Fruit fly (Drosophila melanogaster) whole organism, prepupa: Measurements from ENCODE around the gene SmD2.

Source experiments
- CG10631 ChIP-seq: fragments of 200-800 bp; sonication (Bioruptor generic); optimal IDR thresholded peaks from 2 replicates; lab custom pipeline; 2016; ENCODE audit warnings: missing biosample characterization, missing genetic modification characterization
- CG11902 ChIP-seq: fragments of 200-800 bp; sonication (Bioruptor generic); optimal IDR thresholded peaks from 3 replicates; lab custom pipeline; 2016; ENCODE audit warnings: missing biosample characterization, missing genetic modification characterization
- CG15336 ChIP-seq: fragments of 200-800 bp; sonication (Bioruptor generic); IDR thresholded peaks from 2 replicates; pipeline ENCODE4 v1.3.6; 2022; ENCODE audit warnings: missing biosample characterization, missing genetic modification characterization
- CG16779 ChIP-seq: fragments of 200-800 bp; sonication (Bioruptor generic); optimal IDR thresholded peaks from 3 replicates; lab custom pipeline; 2017; ENCODE audit warnings: missing biosample characterization, mild to moderate bottlenecking, missing genetic modification characterization
- CG31627 ChIP-seq: fragments of 200-800 bp; sonication (Bioruptor generic); optimal IDR thresholded peaks from 3 replicates; lab custom pipeline; 2016; ENCODE audit warnings: missing biosample characterization, missing genetic modification characterization
- CG32006 ChIP-seq: fragments of 200-800 bp; sonication (Bioruptor generic); optimal IDR thresholded peaks from 3 replicates; lab custom pipeline; 2017; ENCODE audit warnings: missing biosample characterization, mild to moderate bottlenecking, missing genetic modification characterization
- CG3919 ChIP-seq: fragments of 200-800 bp; sonication (Bioruptor generic); optimal IDR thresholded peaks from 3 replicates; lab custom pipeline; 2016; ENCODE audit warnings: missing biosample characterization, missing genetic modification characterization
- CG4318 ChIP-seq: fragments of 200-800 bp; sonication (Bioruptor generic); optimal IDR thresholded peaks from 3 replicates; lab custom pipeline; 2017; ENCODE audit warnings: missing biosample characterization, mild to moderate bottlenecking, missing genetic modification characterization
- CG6163 ChIP-seq: fragments of 200-800 bp; sonication (Bioruptor generic); IDR thresholded peaks from 3 replicates; pipeline ENCODE4 v1.3.6; 2022; ENCODE audit warnings: missing biosample characterization, missing genetic modification characterization
- CG6276 ChIP-seq: fragments of 200-800 bp; sonication (Bioruptor generic); optimal IDR thresholded peaks from 2 replicates; lab custom pipeline; 2017; ENCODE audit warnings: missing biosample characterization, mild to moderate bottlenecking, missing genetic modification characterization
- CG6792 ChIP-seq: fragments of 200-800 bp; sonication (Bioruptor generic); optimal IDR thresholded peaks from 3 replicates; lab custom pipeline; 2016; ENCODE audit warnings: missing biosample characterization, missing genetic modification characterization
- CG6808 ChIP-seq: fragments of 200-800 bp; sonication (Bioruptor generic); optimal IDR thresholded peaks from 3 replicates; lab custom pipeline; 2017; ENCODE audit warnings: missing biosample characterization, missing genetic modification characterization, mild to moderate bottlenecking, moderate library complexity, missing genetic modification reagents
- CG7368 ChIP-seq: fragments of 200-800 bp; sonication (Bioruptor generic); optimal IDR thresholded peaks from 3 replicates; lab custom pipeline; 2016; ENCODE audit warnings: missing biosample characterization, missing genetic modification characterization
- CG8119 ChIP-seq: fragments of 200-800 bp; sonication (Bioruptor generic); IDR thresholded peaks from 3 replicates; pipeline ENCODE4 v1.3.6; 2022; ENCODE audit warnings: missing biosample characterization, missing genetic modification characterization
- CG8319 ChIP-seq: fragments of 200-800 bp; sonication (Bioruptor generic); optimal IDR thresholded peaks from 3 replicates; lab custom pipeline; 2016; ENCODE audit warnings: missing biosample characterization, missing genetic modification characterization
- CG8632 ChIP-seq: fragments of 200-800 bp; sonication (Bioruptor generic); optimal IDR thresholded peaks from 3 replicates; lab custom pipeline; 2016; ENCODE audit warnings: missing biosample characterization, missing genetic modification characterization
- CG9139 ChIP-seq: fragments of 200-800 bp; sonication (Bioruptor generic); optimal IDR thresholded peaks from 3 replicates; lab custom pipeline; 2017; ENCODE audit warnings: missing biosample characterization, mild to moderate bottlenecking, missing genetic modification characterization
- Eip75B ChIP-seq: fragments of 200-800 bp; sonication (Bioruptor generic); optimal IDR thresholded peaks from 3 replicates; lab custom pipeline; 2016; ENCODE audit warnings: missing biosample characterization, missing genetic modification characterization
- Eip78C ChIP-seq: fragments of 200-800 bp; sonication (Bioruptor generic); peaks from one replicate; lab custom pipeline; 2016; ENCODE audit warnings: missing biosample characterization, missing genetic modification characterization
- Eip93F ChIP-seq: fragments of 200-800 bp; sonication (Bioruptor generic); optimal IDR thresholded peaks from 2 replicates; lab custom pipeline; 2016; ENCODE audit warnings: missing biosample characterization, mild to moderate bottlenecking, missing genetic modification characterization
- Ets96B ChIP-seq: fragments of 200-800 bp; optimal IDR thresholded peaks from 2 replicates; lab custom pipeline; 2019; ENCODE audit warnings: missing biosample characterization, mild to moderate bottlenecking, missing genetic modification characterization, moderate library complexity
- Lpt ChIP-seq: fragments of 200-800 bp; sonication (Bioruptor generic); optimal IDR thresholded peaks from 3 replicates; lab custom pipeline; 2016; ENCODE audit warnings: missing biosample characterization, missing genetic modification characterization
- Met ChIP-seq: fragments of 200-800 bp; sonication (Bioruptor generic); optimal IDR thresholded peaks from 3 replicates; lab custom pipeline; 2016; ENCODE audit warnings: missing biosample characterization, missing genetic modification characterization
- OdsH ChIP-seq: fragments of 200-800 bp; sonication (Bioruptor generic); optimal IDR thresholded peaks from 3 replicates; lab custom pipeline; 2016; ENCODE audit warnings: missing biosample characterization, missing genetic modification characterization
- Smox ChIP-seq: fragments of 200-800 bp; sonication (Bioruptor generic); optimal IDR thresholded peaks from 3 replicates; lab custom pipeline; 2016; ENCODE audit warnings: missing biosample characterization, missing genetic modification characterization
- Sox14 ChIP-seq: fragments of 200-800 bp; sonication (Bioruptor generic); optimal IDR thresholded peaks from 3 replicates; lab custom pipeline; 2016; ENCODE audit warnings: missing biosample characterization, missing genetic modification characterization
- Sox15 ChIP-seq: fragments of 200-800 bp; sonication (Bioruptor generic); optimal IDR thresholded peaks from 3 replicates; lab custom pipeline; 2016; ENCODE audit warnings: missing biosample characterization, missing genetic modification characterization
- achi ChIP-seq: fragments of 200-800 bp; sonication (Bioruptor generic); optimal IDR thresholded peaks from 3 replicates; lab custom pipeline; 2016; ENCODE audit warnings: missing biosample characterization, missing genetic modification characterization
- cyc ChIP-seq: fragments of 200-800 bp; sonication (Bioruptor generic); optimal IDR thresholded peaks from 3 replicates; lab custom pipeline; 2016; ENCODE audit warnings: missing biosample characterization, missing genetic modification characterization
- dac ChIP-seq: fragments of 200-800 bp; sonication (Bioruptor generic); optimal IDR thresholded peaks from 2 replicates; lab custom pipeline; 2017; ENCODE audit warnings: missing biosample characterization, mild to moderate bottlenecking, missing genetic modification characterization
- dsx ChIP-seq: fragments of 200-800 bp; optimal IDR thresholded peaks from 3 replicates; lab custom pipeline; 2019; ENCODE audit warnings: missing biosample characterization, mild to moderate bottlenecking, missing genetic modification characterization, moderate library complexity; ENCODE audit not compliant: poor library complexity, severe bottlenecking
- esn ChIP-seq: fragments of 200-800 bp; sonication (Bioruptor generic); optimal IDR thresholded peaks from 2 replicates; lab custom pipeline; 2016; ENCODE audit warnings: missing biosample characterization, mild to moderate bottlenecking, missing genetic modification characterization, moderate library complexity
- fkh ChIP-seq: fragments of 200-800 bp; sonication (Bioruptor generic); optimal IDR thresholded peaks from 3 replicates; lab custom pipeline; 2017; ENCODE audit warnings: missing biosample characterization, mild to moderate bottlenecking, missing genetic modification characterization, moderate library complexity
- lz ChIP-seq: fragments of 200-800 bp; sonication (Bioruptor generic); optimal IDR thresholded peaks from 3 replicates; lab custom pipeline; 2016; ENCODE audit warnings: missing biosample characterization, missing genetic modification characterization
- net ChIP-seq: fragments of 200-800 bp; sonication (Bioruptor generic); optimal IDR thresholded peaks from 3 replicates; lab custom pipeline; 2016; ENCODE audit warnings: missing biosample characterization, missing genetic modification characterization
- pdm3 ChIP-seq: fragments of 200-800 bp; sonication (Bioruptor generic); optimal IDR thresholded peaks from 3 replicates; lab custom pipeline; 2016; ENCODE audit warnings: missing biosample characterization, missing genetic modification characterization
- salr ChIP-seq, 2 experiments: fragments of 200-800 bp; sonication (Bioruptor generic); optimal IDR thresholded peaks; 3 replicates each; lab custom pipeline; 2016 to 2018; ENCODE audit warnings: missing biosample characterization in 2 of 2, missing genetic modification characterization in 2 of 2, mild to moderate bottlenecking in 1 of 2
- spab ChIP-seq: fragments of 200-800 bp; sonication (Bioruptor generic); optimal IDR thresholded peaks from 2 replicates; lab custom pipeline; 2017; ENCODE audit warnings: missing biosample characterization, mild to moderate bottlenecking, missing genetic modification characterization, missing genetic modification reagents
- ss ChIP-seq, 2 experiments: fragments of 200-800 bp; sonication (Bioruptor generic); optimal IDR thresholded peaks; 2 replicates in 1 of 2; 3 replicates in 1 of 2; lab custom pipeline; 2017 to 2018; ENCODE audit warnings: mild to moderate bottlenecking in 2 of 2, missing biosample characterization in 2 of 2, missing genetic modification characterization in 2 of 2, moderate library complexity in 1 of 2
- svp ChIP-seq: fragments of 200-800 bp; sonication (Bioruptor generic); peaks from one replicate; lab custom pipeline; 2016; ENCODE audit warnings: missing biosample characterization, missing genetic modification characterization
- topi ChIP-seq: fragments of 200-800 bp; sonication (Bioruptor generic); optimal IDR thresholded peaks from 3 replicates; lab custom pipeline; 2016; ENCODE audit warnings: missing biosample characterization, missing genetic modification characterization
- vri ChIP-seq: fragments of 200-800 bp; sonication (Bioruptor generic); optimal IDR thresholded peaks from 3 replicates; lab custom pipeline; 2016; ENCODE audit warnings: missing biosample characterization, mild to moderate bottlenecking, missing genetic modification characterization

SmD2 gene

dm6 chr3R:6303738-6304137 is 42.0 kb downstream of the SmD2 start, which contains the start of gene CG46396:
TSS of gene CG46396 (plus strand) at chr3R:6304038.
- TF ChIP-seq spab (GFP tag; lab: Kevin White, UChicago), result no peak
- TF ChIP-seq Eip93F (GFP tag; lab: Kevin White, UChicago), result no peak
- TF ChIP-seq Sox14 (GFP tag; lab: Kevin White, UChicago), result no peak
- TF ChIP-seq lz (GFP tag; lab: Kevin White, UChicago), result no peak
- no peak for TF ChIP-seq CG6276 (GFP tag; lab: Kevin White, UChicago)
- no peak for TF ChIP-seq Eip75B
- no peak for TF ChIP-seq CG8119 (GFP tag; lab: Robert Waterston, UW)
- no peak for TF ChIP-seq CG8632 (GFP tag; lab: Kevin White, UChicago)
- TF ChIP-seq esn, result no peak
- no peak for TF ChIP-seq ss (GFP tag; optimal IDR thresholded peaks at IDR 0.05; lab: Kevin White, UChicago)
- no peak for TF ChIP-seq pdm3 (GFP tag; lab: Kevin White, UChicago)
- no peak for TF ChIP-seq Eip78C
- TF ChIP-seq CG10631 (GFP tag; lab: Kevin White, UChicago), result no peak
- no peak for TF ChIP-seq CG32006
- TF ChIP-seq vri (GFP tag; lab: Kevin White, UChicago), result no peak
- TF ChIP-seq fkh (GFP tag; lab: Kevin White, UChicago), result no peak
- TF ChIP-seq dsx, result no peak
- no peak for TF ChIP-seq CG11902 (GFP tag; lab: Kevin White, UChicago)

dm6 chr3R:6301257-6301839 is 44.4 kb downstream of the SmD2 start, which contains the start of gene Osi15:
TSS of gene Osi15 (plus strand) at chr3R:6301804.
- TF ChIP-seq CG3919 (GFP tag; lab: Kevin White, UChicago), result no peak
- TF ChIP-seq svp (GFP tag; lab: Kevin White, UChicago), result peak; percentile 41

- TF ChIP-seq Met (GFP tag; lab: Kevin White, UChicago) (no peak), CG4318 (GFP tag; lab: Kevin White, UChicago) (no peak), CG15336 (no peak), Ets96B (tag; lab: Kevin White, UChicago) (no peak), CG8319 (GFP tag; lab: Kevin White, UChicago) (no peak), salr (GFP tag; optimal IDR thresholded peaks at IDR 0.05; lab: Kevin White, UChicago) (no peak), OdsH (no peak), CG3919 (GFP tag; lab: Kevin White, UChicago) (no peak), Eip78C (no peak), CG32006 (no peak), achi (GFP tag; lab: Kevin White, UChicago) (no peak), Eip75B (no peak), CG16779 (tag; lab: Kevin White, UChicago) (no peak), CG6792 (GFP tag; lab: Kevin White, UChicago) (no peak), Eip93F (GFP tag; lab: Kevin White, UChicago) (no peak)
These were observed 46.9 kb downstream of the SmD2 start, which contains the start of gene Osi14 for dm6 chr3R:6298828-6299227. TSS of gene Osi14 (plus strand) at chr3R:6299128.

dm6 chr3R:6297164-6297563 is 48.5 kb downstream of the SmD2 start:
- TF ChIP-seq Sox15 (GFP tag; lab: Kevin White, UChicago), result no peak
- no peak for TF ChIP-seq CG6163
- TF ChIP-seq cyc (GFP tag; lab: Kevin White, UChicago), result no peak
- no peak for TF ChIP-seq net (GFP tag; lab: Kevin White, UChicago)
- no peak for TF ChIP-seq Eip93F (GFP tag; lab: Kevin White, UChicago)
- no peak for TF ChIP-seq topi (GFP tag; lab: Kevin White, UChicago)
- TF ChIP-seq dac, result no peak
- TF ChIP-seq CG15336, result no peak
- no peak for TF ChIP-seq Lpt (GFP tag; lab: Kevin White, UChicago)
- no peak for TF ChIP-seq Met (GFP tag; lab: Kevin White, UChicago)
- no peak for TF ChIP-seq CG7368 (GFP tag; lab: Kevin White, UChicago)
- no peak for TF ChIP-seq CG31627
- no peak for TF ChIP-seq Smox (GFP tag; lab: Kevin White, UChicago)
- TF ChIP-seq CG8319 (GFP tag; lab: Kevin White, UChicago), result no peak
- TF ChIP-seq CG6808, result no peak
- no peak for TF ChIP-seq fkh (GFP tag; lab: Kevin White, UChicago)
- no peak for TF ChIP-seq OdsH
- no peak for TF ChIP-seq CG9139 (GFP tag; lab: Kevin White, UChicago)
- no peak for TF ChIP-seq esn
- TF ChIP-seq lz (GFP tag; lab: Kevin White, UChicago), result no peak
